Fruit fly (Drosophila melanogaster) whole organism, embryonic: ENCODE results near the gene sing.
A peak's percentile ranks its signal among the peaks of the same experiment; 100 is the strongest.

Experiments
- ATbp ChIP-seq: fragments of 200-800 bp; sonication (Bioruptor generic); optimal IDR thresholded peaks from 2 replicates; lab custom pipeline; 2017; ENCODE audit warnings: missing biosample characterization, mild to moderate bottlenecking, missing genetic modification characterization, missing genetic modification reagents
- CG1024 ChIP-seq: fragments of 200-800 bp; sonication (Bioruptor generic); IDR thresholded peaks from 2 replicates; pipeline ENCODE4 v1.3.6; 2022; ENCODE audit warnings: missing biosample characterization, missing genetic modification characterization
- CG10274 ChIP-seq: fragments of 200-800 bp; sonication (Bioruptor generic); optimal IDR thresholded peaks from 3 replicates; lab custom pipeline; 2017; ENCODE audit warnings: missing biosample characterization, mild to moderate bottlenecking, missing genetic modification characterization
- CG12769 ChIP-seq: fragments of 200-800 bp; sonication (Bioruptor generic); optimal IDR thresholded peaks from 2 replicates; lab custom pipeline; 2019; ENCODE audit warnings: missing biosample characterization, mild to moderate bottlenecking, missing genetic modification characterization, moderate library complexity
- CG16779 ChIP-seq: fragments of 200-800 bp; sonication (Bioruptor generic); IDR thresholded peaks from 2 replicates; pipeline ENCODE4 v1.3.6; 2022; ENCODE audit warnings: missing biosample characterization, missing genetic modification characterization
- CG17359 ChIP-seq: fragments of 200-800 bp; sonication (Bioruptor generic); optimal IDR thresholded peaks from 3 replicates; lab custom pipeline; 2018; ENCODE audit warnings: missing biosample characterization, mild to moderate bottlenecking, missing genetic modification characterization, moderate library complexity
- CG17829 ChIP-seq: fragments of 200-800 bp; optimal IDR thresholded peaks from 2 replicates; lab custom pipeline; 2019; ENCODE audit warnings: missing biosample characterization, mild to moderate bottlenecking, missing genetic modification characterization, moderate library complexity
- CG18476 ChIP-seq: fragments of 200-800 bp; sonication (Bioruptor generic); optimal IDR thresholded peaks from 2 replicates; lab custom pipeline; 2016; ENCODE audit warnings: missing biosample characterization, mild to moderate bottlenecking, missing genetic modification characterization
- CG2889 ChIP-seq: fragments of 200-800 bp; sonication (Bioruptor generic); IDR thresholded peaks from 3 replicates; pipeline ENCODE4 v1.3.6; 2022; ENCODE audit warnings: missing biosample characterization, missing genetic modification characterization
- CG30020 ChIP-seq: fragments of 200-800 bp; optimal IDR thresholded peaks from 2 replicates; lab custom pipeline; 2019; ENCODE audit warnings: missing biosample characterization, mild to moderate bottlenecking, missing genetic modification characterization, moderate library complexity
- CG31224 ChIP-seq: fragments of 200-800 bp; sonication (Bioruptor generic); IDR thresholded peaks from 2 replicates; pipeline ENCODE4 v1.3.6; 2022; ENCODE audit warnings: missing biosample characterization, missing genetic modification characterization
- CG3163 ChIP-seq: fragments of 200-800 bp; sonication (Bioruptor generic); optimal IDR thresholded peaks from 3 replicates; lab custom pipeline; 2016; ENCODE audit warnings: missing biosample characterization, missing genetic modification characterization
- CG33557 ChIP-seq: fragments of 200-800 bp; sonication (Bioruptor generic); optimal IDR thresholded peaks from 2 replicates; lab custom pipeline; 2019; ENCODE audit warnings: missing biosample characterization, mild to moderate bottlenecking, missing genetic modification characterization, moderate library complexity
- CG4360 ChIP-seq: fragments of 200-800 bp; sonication (Bioruptor generic); IDR thresholded peaks from 2 replicates; pipeline ENCODE4 v1.3.6; 2022; ENCODE audit warnings: missing biosample characterization, missing genetic modification characterization
- CG7271 ChIP-seq: fragments of 200-800 bp; sonication (Bioruptor generic); optimal IDR thresholded peaks from 2 replicates; lab custom pipeline; 2018; ENCODE audit warnings: missing biosample characterization, mild to moderate bottlenecking, missing genetic modification characterization, moderate library complexity
- CG7987 ChIP-seq: fragments of 200-800 bp; sonication (Bioruptor generic); optimal IDR thresholded peaks from 2 replicates; lab custom pipeline; 2018; ENCODE audit warnings: missing biosample characterization, mild to moderate bottlenecking, missing genetic modification characterization, moderate library complexity
- CG8089 ChIP-seq: fragments of 200-800 bp; sonication (Bioruptor generic); optimal IDR thresholded peaks from 3 replicates; lab custom pipeline; 2016; ENCODE audit warnings: missing biosample characterization, missing genetic modification characterization
- CG8281 ChIP-seq: fragments of 200-800 bp; sonication (Bioruptor generic); optimal IDR thresholded peaks from 2 replicates; lab custom pipeline; 2018; ENCODE audit warnings: missing biosample characterization, mild to moderate bottlenecking, missing genetic modification characterization, moderate library complexity
- D19A ChIP-seq: fragments of 200-800 bp; optimal IDR thresholded peaks from 3 replicates; lab custom pipeline; 2019; ENCODE audit warnings: missing biosample characterization, mild to moderate bottlenecking, missing genetic modification characterization, moderate library complexity
- Dref ChIP-seq: fragments of 200-800 bp; sonication (Bioruptor generic); IDR thresholded peaks from 2 replicates; pipeline ENCODE4 v1.3.6; 2022; ENCODE audit warnings: missing biosample characterization, missing genetic modification characterization
- E2f1 ChIP-seq: fragments of 200-800 bp; sonication (Bioruptor generic); IDR thresholded peaks from 2 replicates; pipeline ENCODE4 v1.3.6; 2022; ENCODE audit warnings: missing biosample characterization, missing genetic modification characterization
- Elba2 ChIP-seq: fragments of 200-800 bp; sonication (Bioruptor generic); optimal IDR thresholded peaks from 3 replicates; lab custom pipeline; 2016; ENCODE audit warnings: missing biosample characterization, missing genetic modification characterization
- Hmr ChIP-seq: fragments of 200-800 bp; sonication (Bioruptor generic); optimal IDR thresholded peaks from 3 replicates; lab custom pipeline; 2017; ENCODE audit warnings: mild to moderate bottlenecking, missing biosample characterization, missing genetic modification reagents, missing genetic modification characterization
- Hsf ChIP-seq: fragments of 200-800 bp; sonication (Bioruptor generic); optimal IDR thresholded peaks from 3 replicates; lab custom pipeline; 2016; ENCODE audit warnings: missing biosample characterization, missing genetic modification characterization
- NC2α ChIP-seq: fragments of 200-800 bp; sonication (Bioruptor generic); optimal IDR thresholded peaks from 2 replicates; lab custom pipeline; 2016; ENCODE audit warnings: missing biosample characterization, missing genetic modification characterization
- Poxn ChIP-seq: fragments of 200-800 bp; sonication (Bioruptor generic); IDR thresholded peaks from 2 replicates; pipeline ENCODE4 v1.3.6; 2022; ENCODE audit warnings: missing biosample characterization, missing genetic modification characterization
- Rx ChIP-seq: fragments of 200-800 bp; sonication (Bioruptor generic); IDR thresholded peaks from 2 replicates; pipeline ENCODE4 v1.3.6; 2022; ENCODE audit warnings: missing biosample characterization, missing genetic modification characterization
- Stat92E ChIP-seq, 3 experiments: fragments of >200 bp in 2 of 3; fragments of 200-800 bp in 1 of 3; sonication (Bioruptor generic) in 1 of 3; optimal IDR thresholded peaks; 2 replicates each; lab custom pipeline; 2017 to 2019; ENCODE audit warnings: missing biosample characterization in 3 of 3, missing genetic modification characterization in 3 of 3, mild to moderate bottlenecking in 1 of 3, moderate library complexity in 1 of 3
- ara ChIP-seq: fragments of 200-800 bp; sonication (Bioruptor generic); IDR thresholded peaks from 2 replicates; pipeline ENCODE4 v1.3.6; 2022; ENCODE audit warnings: missing biosample characterization, missing genetic modification characterization
- chinmo ChIP-seq: fragments of 200-800 bp; sonication (Bioruptor generic); IDR thresholded peaks from 4 replicates; pipeline ENCODE4 v1.3.6; 2022; ENCODE audit warnings: missing biosample characterization, missing genetic modification characterization; ENCODE audit not compliant: partially characterized antibody
- crol ChIP-seq: fragments of 200-800 bp; sonication (Bioruptor generic); IDR thresholded peaks from 2 replicates; pipeline ENCODE4 v1.3.6; 2022; ENCODE audit warnings: missing biosample characterization, missing genetic modification characterization
- cwo ChIP-seq: fragments of 200-800 bp; sonication (Bioruptor generic); optimal IDR thresholded peaks from 3 replicates; lab custom pipeline; 2017; ENCODE audit warnings: missing biosample characterization, missing genetic modification characterization, mild to moderate bottlenecking, moderate library complexity, missing genetic modification reagents
- dm ChIP-seq: fragments of 200-800 bp; sonication (Bioruptor generic); optimal IDR thresholded peaks from 3 replicates; lab custom pipeline; 2016; ENCODE audit warnings: missing biosample characterization, missing genetic modification characterization
- eyg ChIP-seq: fragments of 200-800 bp; sonication (Bioruptor generic); optimal IDR thresholded peaks from 3 replicates; lab custom pipeline; 2016; ENCODE audit warnings: missing biosample characterization, missing genetic modification characterization
- fru ChIP-seq: fragments of >200 bp; optimal IDR thresholded peaks from 2 replicates; lab custom pipeline; 2017
- gro ChIP-seq: fragments of 200-800 bp; sonication (Bioruptor generic); optimal IDR thresholded peaks from 2 replicates; lab custom pipeline; 2016; ENCODE audit warnings: missing biosample characterization, missing genetic modification characterization
- org-1 ChIP-seq: fragments of 200-800 bp; sonication (Bioruptor generic); optimal IDR thresholded peaks from 2 replicates; lab custom pipeline; 2017; ENCODE audit warnings: missing biosample characterization, missing genetic modification characterization
- p53 ChIP-seq: fragments of 200-800 bp; sonication (Bioruptor generic); optimal IDR thresholded peaks from 2 replicates; lab custom pipeline; 2016; ENCODE audit warnings: missing biosample characterization, missing genetic modification characterization
- pb ChIP-seq: fragments of 200-800 bp; sonication (Bioruptor generic); optimal IDR thresholded peaks from 3 replicates; lab custom pipeline; 2016; ENCODE audit warnings: missing biosample characterization, missing genetic modification characterization
- pzg ChIP-seq: fragments of 200-800 bp; sonication (Bioruptor generic); optimal IDR thresholded peaks from 3 replicates; lab custom pipeline; 2018; ENCODE audit warnings: missing biosample characterization, mild to moderate bottlenecking, missing genetic modification characterization, moderate library complexity
- rib ChIP-seq: fragments of 200-800 bp; sonication (Bioruptor generic); IDR thresholded peaks from 2 replicates; pipeline ENCODE4 v1.3.6; 2022; ENCODE audit warnings: missing biosample characterization, missing genetic modification characterization
- run ChIP-seq: fragments of 200-800 bp; sonication (Bioruptor generic); optimal IDR thresholded peaks from 3 replicates; lab custom pipeline; 2018; ENCODE audit warnings: missing biosample characterization, mild to moderate bottlenecking, missing genetic modification characterization
- schlank ChIP-seq: fragments of 200-800 bp; sonication (Bioruptor generic); optimal IDR thresholded peaks from 2 replicates; lab custom pipeline; 2018; ENCODE audit warnings: missing biosample characterization, mild to moderate bottlenecking, missing genetic modification characterization
- sisA ChIP-seq: fragments of 200-800 bp; sonication (Bioruptor generic); IDR thresholded peaks from 2 replicates; pipeline ENCODE4 v1.3.6; 2022; ENCODE audit warnings: missing biosample characterization, missing genetic modification characterization
- slp2 ChIP-seq: fragments of 200-800 bp; sonication (Bioruptor generic); optimal IDR thresholded peaks from 2 replicates; lab custom pipeline; 2016; ENCODE audit warnings: missing biosample characterization, missing genetic modification characterization
- so ChIP-seq: fragments of 200-800 bp; sonication (Bioruptor generic); IDR thresholded peaks from 3 replicates; pipeline ENCODE4 v1.3.6; 2022; ENCODE audit warnings: missing biosample characterization, missing genetic modification characterization
- tgo ChIP-seq: fragments of 200-800 bp; sonication (Bioruptor generic); IDR thresholded peaks from 3 replicates; pipeline ENCODE4 v1.3.6; 2022; ENCODE audit warnings: missing biosample characterization, missing genetic modification characterization
- tll ChIP-seq, 2 experiments: fragments of 200-800 bp in 1 of 2; fragments of >200 bp in 1 of 2; sonication (Bioruptor generic) in 1 of 2; optimal IDR thresholded peaks; 2 replicates each; lab custom pipeline; 2017 to 2019; ENCODE audit warnings: missing biosample characterization in 2 of 2, missing genetic modification characterization in 2 of 2, mild to moderate bottlenecking in 1 of 2, moderate library complexity in 1 of 2
- tup ChIP-seq: fragments of 200-800 bp; sonication (Bioruptor generic); optimal IDR thresholded peaks from 2 replicates; lab custom pipeline; 2016; ENCODE audit warnings: missing biosample characterization, mild to moderate bottlenecking, missing genetic modification characterization, moderate library complexity
- wdn ChIP-seq: fragments of 200-800 bp; sonication (Bioruptor generic); IDR thresholded peaks from 2 replicates; pipeline ENCODE4 v1.3.6; 2022; ENCODE audit warnings: missing biosample characterization, missing genetic modification characterization
- zen2 ChIP-seq: fragments of 200-800 bp; sonication (Bioruptor generic); IDR thresholded peaks from 3 replicates; pipeline ENCODE4 v1.3.6; 2022; ENCODE audit warnings: missing biosample characterization, missing genetic modification characterization; ENCODE audit not compliant: partially characterized antibody

The sing gene

dm6 chrX:16655724-16656235 lies 23.3 kb upstream of the sing start (continued):
- TF ChIP-seq CG8281 (peak; percentile 4), chinmo (peak; percentile 85; the same call in 2 of the 4 replicates), rib (GFP tag; lab: Robert Waterston, UW) (0 out of 2 replicates have a peak, but pooled peaks have one; percentile 57), org-1 (GFP tag; lab: Kevin White, UChicago) (no peak), CG10274 (GFP tag; lab: Kevin White, UChicago) (no peak), Elba2 (GFP tag; lab: Kevin White, UChicago) (peak; percentile 97), Dref (GFP tag; lab: Robert Waterston, UW) (no peak), CG33557 (GFP tag; lab: Kevin White, UChicago) (peak; percentile 51), wdn (GFP tag; lab: Robert Waterston, UW) (no peak), NC2α (GFP tag; lab: Kevin White, UChicago) (no peak), CG17359 (tag; lab: Kevin White, UChicago) (no peak), tgo (GFP tag; lab: Robert Waterston, UW) (no peak), D19A (tag; lab: Kevin White, UChicago) (peak; percentile 42), CG3163 (no peak), tll (GFP tag; optimal IDR thresholded peaks at IDR 0.05; lab: Kevin White, UChicago) (peak in 1 of 2 experiments; percentile 61), Hmr (GFP tag; lab: Kevin White, UChicago) (peak; percentile 11), CG30020 (no peak), CG8089 (GFP tag; lab: Kevin White, UChicago) (no peak), ara (0 out of 2 replicates have a peak, but pooled peaks have one; percentile 38), pzg (GFP tag; lab: Kevin White, UChicago) (no peak), ATbp (GFP tag; lab: Kevin White, UChicago) (no peak), crol (GFP tag; lab: Robert Waterston, UW) (no peak; the same call in 1 of the 2 replicates), dm (GFP tag; lab: Kevin White, UChicago) (peak; percentile 72), run (tag; lab: Kevin White, UChicago) (no peak), CG31224 (GFP tag; lab: Robert Waterston, UW) (no peak), CG7987 (GFP tag; lab: Kevin White, UChicago) (peak; percentile 59), CG7271 (tag; lab: Kevin White, UChicago) (no peak), p53 (GFP tag; lab: Kevin White, UChicago) (no peak), fru (lab: Kevin White, UChicago) (no peak), CG2889 (no peak), CG17829 (tag; lab: Kevin White, UChicago) (peak; percentile 53), eyg (GFP tag; lab: Kevin White, UChicago) (no peak), gro (peak; percentile 34), schlank (tag; lab: Kevin White, UChicago) (no peak), CG1024 (no peak), CG16779 (no peak), tup (GFP tag; lab: Kevin White, UChicago) (no peak), Rx (GFP tag; lab: Robert Waterston, UW) (no peak), CG18476 (GFP tag; lab: Kevin White, UChicago) (no peak), E2f1 (GFP tag; lab: Robert Waterston, UW) (no peak), Hsf (GFP tag; lab: Kevin White, UChicago) (no peak), slp2 (no peak), sisA (GFP tag; lab: Robert Waterston, UW) (no peak), CG12769 (tag; lab: Kevin White, UChicago) (no peak), so (GFP tag; lab: Robert Waterston, UW) (peak; percentile 72; the same call in 2 of the 3 replicates), zen2 (GFP tag; lab: Robert Waterston, UW) (no peak), Stat92E (GFP tag; optimal IDR thresholded peaks at IDR 0.05; lab: Kevin White, UChicago) (peak in 1 of 3 experiments; percentile 11), cwo (peak; percentile 98), CG4360 (GFP tag; lab: Robert Waterston, UW) (no peak), Poxn (GFP tag; lab: Robert Waterston, UW) (no peak), pb (GFP tag; lab: Kevin White, UChicago) (no peak)
